Fruit fly (Drosophila melanogaster) whole organism, prepupa: Measurements from ENCODE around the gene Gr64e.

Experiments
- CG10631 ChIP-seq: fragments of 200-800 bp; sonication (Bioruptor generic); optimal IDR thresholded peaks from 2 replicates; lab custom pipeline; 2016; ENCODE audit warnings: missing biosample characterization, missing genetic modification characterization
- CG16779 ChIP-seq: fragments of 200-800 bp; sonication (Bioruptor generic); optimal IDR thresholded peaks from 3 replicates; lab custom pipeline; 2017; ENCODE audit warnings: missing biosample characterization, mild to moderate bottlenecking, missing genetic modification characterization
- CG34406 ChIP-seq: fragments of 200-800 bp; sonication (Bioruptor generic); optimal IDR thresholded peaks from 3 replicates; lab custom pipeline; 2016; ENCODE audit warnings: missing biosample characterization, missing genetic modification characterization
- Hr4 ChIP-seq: fragments of 200-800 bp; sonication (Bioruptor generic); optimal IDR thresholded peaks from 3 replicates; lab custom pipeline; 2016; ENCODE audit warnings: missing biosample characterization, missing genetic modification characterization
- Sox15 ChIP-seq: fragments of 200-800 bp; sonication (Bioruptor generic); optimal IDR thresholded peaks from 3 replicates; lab custom pipeline; 2016; ENCODE audit warnings: missing biosample characterization, missing genetic modification characterization
- achi ChIP-seq: fragments of 200-800 bp; sonication (Bioruptor generic); optimal IDR thresholded peaks from 3 replicates; lab custom pipeline; 2016; ENCODE audit warnings: missing biosample characterization, missing genetic modification characterization
- dac ChIP-seq: fragments of 200-800 bp; sonication (Bioruptor generic); optimal IDR thresholded peaks from 2 replicates; lab custom pipeline; 2017; ENCODE audit warnings: missing biosample characterization, mild to moderate bottlenecking, missing genetic modification characterization
- salr ChIP-seq, 2 experiments: fragments of 200-800 bp; sonication (Bioruptor generic); optimal IDR thresholded peaks; 3 replicates each; lab custom pipeline; 2016 to 2018; ENCODE audit warnings: missing biosample characterization in 2 of 2, missing genetic modification characterization in 2 of 2, mild to moderate bottlenecking in 1 of 2
- topi ChIP-seq: fragments of 200-800 bp; sonication (Bioruptor generic); optimal IDR thresholded peaks from 3 replicates; lab custom pipeline; 2016; ENCODE audit warnings: missing biosample characterization, missing genetic modification characterization

dm6 chr3L:4025738-4026505 lies 6.0 kb upstream of the Gr64e start, which contains the start of gene CG11594:
- TF ChIP-seq topi (GFP tag; lab: Kevin White, UChicago) (no peak), CG10631 (no peak), CG16779 (tag; lab: Kevin White, UChicago) (no peak), achi (GFP tag; lab: Kevin White, UChicago) (no peak), Sox15 (GFP tag; lab: Kevin White, UChicago) (no peak), CG34406 (GFP tag; lab: Kevin White, UChicago) (no peak), dac (GFP tag; lab: Kevin White, UChicago) (no peak), Hr4 (GFP tag; lab: Kevin White, UChicago) (no peak), salr (GFP tag; optimal IDR thresholded peaks at IDR 0.05; lab: Kevin White, UChicago) (no peak)
